Worm (Caenorhabditis elegans): ENCODE data around the gene srh-186.

ce11 chrV:15975845-15976244 is 20.2 kb downstream of the srh-186 start, which contains the start of gene clec-232:
- TF ChIP-seq ceh-16 (tag; optimal IDR thresholded peaks at IDR 0.05) (no peak), snpc-4 (tag; optimal IDR thresholded peaks at IDR 0.05) (no peak)

Measured in whole organism, L2 larva.